Worm (Caenorhabditis elegans): ENCODE data around the gene F36F12.3.

ce11 chrV:2057324-2057723 lies 28.3 kb upstream of the F36F12.3 start, which contains the start of gene comt-3:
- TF ChIP-seq blmp-1 (tag; optimal IDR thresholded peaks at IDR 0.05; ENCODE audit: insufficient read depth) (no peak), fos-1 (tag; optimal IDR thresholded peaks at IDR 0.05) (no peak), nhr-12 (tag; optimal IDR thresholded peaks at IDR 0.05) (no peak), lin-39 (tag; optimal IDR thresholded peaks at IDR 0.05) (no peak), snpc-4 (tag; optimal IDR thresholded peaks at IDR 0.05) (no peak), nhr-11 (tag; optimal IDR thresholded peaks at IDR 0.05) (no peak), ama-1 (optimal IDR thresholded peaks at IDR 0.05) (no peak), nhr-237 (tag; optimal IDR thresholded peaks at IDR 0.05) (no peak), alr-1 (tag; optimal IDR thresholded peaks at IDR 0.05) (no peak), unc-39 (tag; optimal IDR thresholded peaks at IDR 0.05) (no peak), unc-62 (GFP tag; optimal IDR thresholded peaks at IDR 0.05) (no peak), F13H6.1 (tag; optimal IDR thresholded peaks at IDR 0.05) (no peak)
